Fruit fly (Drosophila melanogaster) whole organism, embryonic: ENCODE data around the gene CG32537.

Source experiments
- Atf-2 ChIP-seq: fragments of 200-800 bp; sonication (Bioruptor generic); optimal IDR thresholded peaks from 2 replicates; lab custom pipeline; 2016; ENCODE audit warnings: missing biosample characterization, missing genetic modification characterization
- BtbVII ChIP-seq: fragments of 200-800 bp; sonication (Bioruptor generic); optimal IDR thresholded peaks from 3 replicates; lab custom pipeline; 2017; ENCODE audit warnings: missing biosample characterization, mild to moderate bottlenecking, missing genetic modification characterization
- CG12391 ChIP-seq: fragments of 200-800 bp; sonication (Bioruptor generic); optimal IDR thresholded peaks from 3 replicates; lab custom pipeline; 2018; ENCODE audit warnings: missing biosample characterization, mild to moderate bottlenecking, missing genetic modification characterization, moderate library complexity
- CG14667 ChIP-seq: fragments of 200-800 bp; sonication (Bioruptor generic); IDR thresholded peaks from 2 replicates; pipeline ENCODE4 v1.3.6; 2022; ENCODE audit warnings: missing biosample characterization, missing genetic modification characterization
- CG1603 ChIP-seq: fragments of 200-800 bp; sonication (Bioruptor generic); optimal IDR thresholded peaks from 2 replicates; lab custom pipeline; 2019; ENCODE audit warnings: missing biosample characterization, mild to moderate bottlenecking, missing genetic modification characterization, moderate library complexity
- CG17612 ChIP-seq: fragments of 200-800 bp; sonication (Bioruptor generic); IDR thresholded peaks from 2 replicates; pipeline ENCODE4 v1.3.6; 2022; ENCODE audit warnings: missing biosample characterization, missing genetic modification characterization
- CG18262 ChIP-seq: fragments of 200-800 bp; optimal IDR thresholded peaks from 3 replicates; lab custom pipeline; 2019; ENCODE audit warnings: missing biosample characterization, mild to moderate bottlenecking, missing genetic modification characterization, moderate library complexity
- CG18599 ChIP-seq: fragments of 200-800 bp; sonication (Bioruptor generic); optimal IDR thresholded peaks from 3 replicates; lab custom pipeline; 2017; ENCODE audit warnings: missing biosample characterization, missing genetic modification characterization, mild to moderate bottlenecking, moderate library complexity, missing genetic modification reagents
- CG31388 ChIP-seq: fragments of 200-800 bp; sonication (Bioruptor generic); optimal IDR thresholded peaks from 2 replicates; lab custom pipeline; 2016; ENCODE audit warnings: missing biosample characterization, missing genetic modification characterization
- CG32772 ChIP-seq: fragments of 200-800 bp; sonication (Bioruptor generic); IDR thresholded peaks from 2 replicates; pipeline ENCODE4 v1.3.6; 2022; ENCODE audit warnings: missing biosample characterization, missing genetic modification characterization
- CG3281 ChIP-seq: fragments of 200-800 bp; sonication (Bioruptor generic); optimal IDR thresholded peaks from 3 replicates; lab custom pipeline; 2017; ENCODE audit warnings: missing biosample characterization, mild to moderate bottlenecking, missing genetic modification characterization
- CG34376 ChIP-seq: fragments of 200-800 bp; sonication (Bioruptor generic); optimal IDR thresholded peaks from 2 replicates; lab custom pipeline; 2018; ENCODE audit warnings: missing biosample characterization, mild to moderate bottlenecking, missing genetic modification characterization
- CG43689 ChIP-seq: fragments of 200-800 bp; sonication (Bioruptor generic); IDR thresholded peaks from 2 replicates; pipeline ENCODE4 v1.3.6; 2022; ENCODE audit warnings: missing biosample characterization, missing genetic modification characterization
- CG4424 ChIP-seq: fragments of 200-800 bp; sonication (Bioruptor generic); optimal IDR thresholded peaks from 3 replicates; lab custom pipeline; 2016; ENCODE audit warnings: missing biosample characterization, missing genetic modification characterization
- CG7372 ChIP-seq: fragments of 200-800 bp; sonication (Bioruptor generic); IDR thresholded peaks from 2 replicates; pipeline ENCODE4 v1.3.6; 2022; ENCODE audit warnings: missing biosample characterization, missing genetic modification characterization
- CG8281 ChIP-seq: fragments of 200-800 bp; sonication (Bioruptor generic); optimal IDR thresholded peaks from 2 replicates; lab custom pipeline; 2018; ENCODE audit warnings: missing biosample characterization, mild to moderate bottlenecking, missing genetic modification characterization, moderate library complexity
- D19A ChIP-seq: fragments of 200-800 bp; optimal IDR thresholded peaks from 3 replicates; lab custom pipeline; 2019; ENCODE audit warnings: missing biosample characterization, mild to moderate bottlenecking, missing genetic modification characterization, moderate library complexity
- Dbx ChIP-seq: fragments of 200-800 bp; sonication (Bioruptor generic); IDR thresholded peaks from 3 replicates; pipeline ENCODE4 v1.3.6; 2022; ENCODE audit warnings: missing biosample characterization, missing genetic modification characterization
- E2f1 ChIP-seq: fragments of 200-800 bp; sonication (Bioruptor generic); IDR thresholded peaks from 2 replicates; pipeline ENCODE4 v1.3.6; 2022; ENCODE audit warnings: missing biosample characterization, missing genetic modification characterization
- Elba2 ChIP-seq: fragments of 200-800 bp; sonication (Bioruptor generic); optimal IDR thresholded peaks from 3 replicates; lab custom pipeline; 2016; ENCODE audit warnings: missing biosample characterization, missing genetic modification characterization
- GATAe ChIP-seq: fragments of 200-800 bp; sonication (Bioruptor generic); conservative IDR thresholded peaks from 2 replicates; pipeline ENCODE4 v1.3.6; 2022; ENCODE audit warnings: missing biosample characterization, missing genetic modification characterization
- Hey ChIP-seq: fragments of 200-800 bp; sonication (Bioruptor generic); optimal IDR thresholded peaks from 3 replicates; lab custom pipeline; 2018; ENCODE audit warnings: missing biosample characterization, mild to moderate bottlenecking, missing genetic modification characterization
- HmgZ ChIP-seq: fragments of 200-800 bp; sonication (Bioruptor generic); optimal IDR thresholded peaks from 2 replicates; lab custom pipeline; 2018; ENCODE audit warnings: missing biosample characterization, mild to moderate bottlenecking, missing genetic modification characterization
- Hmx ChIP-seq: fragments of 200-800 bp; sonication (Bioruptor generic); optimal IDR thresholded peaks from 2 replicates; lab custom pipeline; 2016; ENCODE audit warnings: missing biosample characterization, missing genetic modification characterization
- Pdp1 ChIP-seq, 2 experiments: fragments of 200-800 bp; sonication (Bioruptor generic); optimal IDR thresholded peaks; 3 replicates each; lab custom pipeline; 2016; ENCODE audit warnings: missing biosample characterization in 2 of 2, missing genetic modification characterization in 2 of 2, mild to moderate bottlenecking in 1 of 2, moderate library complexity in 1 of 2
- YL-1 ChIP-seq: fragments of 200-800 bp; sonication (Bioruptor generic); optimal IDR thresholded peaks from 3 replicates; lab custom pipeline; 2017; ENCODE audit warnings: missing biosample characterization, mild to moderate bottlenecking, missing genetic modification characterization
- ato ChIP-seq: fragments of 200-800 bp; sonication (Bioruptor generic); IDR thresholded peaks from 2 replicates; pipeline ENCODE4 v1.3.6; 2022; ENCODE audit warnings: missing biosample characterization, missing genetic modification characterization; ENCODE audit not compliant: partially characterized antibody
- bab2 ChIP-seq: fragments of 200-800 bp; sonication (Bioruptor generic); optimal IDR thresholded peaks from 2 replicates; lab custom pipeline; 2016; ENCODE audit warnings: missing biosample characterization, missing genetic modification characterization
- bigmax ChIP-seq: fragments of 200-800 bp; sonication (Bioruptor generic); optimal IDR thresholded peaks from 2 replicates; lab custom pipeline; 2018; ENCODE audit warnings: missing biosample characterization, mild to moderate bottlenecking, missing genetic modification characterization
- chinmo ChIP-seq: fragments of 200-800 bp; sonication (Bioruptor generic); IDR thresholded peaks from 4 replicates; pipeline ENCODE4 v1.3.6; 2022; ENCODE audit warnings: missing biosample characterization, missing genetic modification characterization; ENCODE audit not compliant: partially characterized antibody
- corto ChIP-seq: fragments of 200-800 bp; sonication (Bioruptor generic); optimal IDR thresholded peaks from 2 replicates; lab custom pipeline; 2016; ENCODE audit warnings: missing biosample characterization, mild to moderate bottlenecking, missing genetic modification characterization, moderate library complexity
- cwo ChIP-seq: fragments of 200-800 bp; sonication (Bioruptor generic); optimal IDR thresholded peaks from 3 replicates; lab custom pipeline; 2017; ENCODE audit warnings: missing biosample characterization, missing genetic modification characterization, mild to moderate bottlenecking, moderate library complexity, missing genetic modification reagents
- disco-r ChIP-seq: fragments of 200-800 bp; sonication (Bioruptor generic); optimal IDR thresholded peaks from 2 replicates; lab custom pipeline; 2016; ENCODE audit warnings: missing biosample characterization, missing genetic modification characterization
- dpn ChIP-seq, 2 experiments: fragments of 200-800 bp; sonication (Bioruptor generic); optimal IDR thresholded peaks; 3 replicates each; lab custom pipeline; 2016; ENCODE audit warnings: missing biosample characterization in 2 of 2, missing genetic modification characterization in 2 of 2
- exex ChIP-seq: fragments of 200-800 bp; sonication (Bioruptor generic); optimal IDR thresholded peaks from 4 replicates; lab custom pipeline; 2018; ENCODE audit warnings: missing biosample characterization, mild to moderate bottlenecking, missing genetic modification characterization, moderate library complexity
- grn ChIP-seq: fragments of 200-800 bp; sonication (Bioruptor generic); optimal IDR thresholded peaks from 3 replicates; lab custom pipeline; 2017; ENCODE audit warnings: missing biosample characterization, missing genetic modification characterization
- gsb ChIP-seq: fragments of 200-800 bp; sonication (Bioruptor generic); IDR thresholded peaks from 2 replicates; pipeline ENCODE4 v1.3.6; 2022; ENCODE audit warnings: missing biosample characterization, missing genetic modification characterization
- knrl ChIP-seq: fragments of 200-800 bp; sonication (Bioruptor generic); IDR thresholded peaks from 3 replicates; pipeline ENCODE4 v1.3.6; 2022; ENCODE audit warnings: missing biosample characterization, missing genetic modification characterization; ENCODE audit not compliant: partially characterized antibody
- lab ChIP-seq: fragments of 200-800 bp; sonication (Bioruptor generic); optimal IDR thresholded peaks from 3 replicates; lab custom pipeline; 2017; ENCODE audit warnings: missing biosample characterization, missing genetic modification characterization, mild to moderate bottlenecking, moderate library complexity, missing genetic modification reagents
- mirr ChIP-seq: fragments of 200-800 bp; sonication (Bioruptor generic); optimal IDR thresholded peaks from 3 replicates; lab custom pipeline; 2018; ENCODE audit warnings: missing biosample characterization, mild to moderate bottlenecking, missing genetic modification characterization
- pum ChIP-seq: fragments of 200-800 bp; sonication (Bioruptor generic); optimal IDR thresholded peaks from 2 replicates; lab custom pipeline; 2016; ENCODE audit warnings: missing biosample characterization, missing genetic modification characterization
- rib ChIP-seq: fragments of 200-800 bp; sonication (Bioruptor generic); IDR thresholded peaks from 2 replicates; pipeline ENCODE4 v1.3.6; 2022; ENCODE audit warnings: missing biosample characterization, missing genetic modification characterization
- row ChIP-seq: fragments of 200-800 bp; sonication (Bioruptor generic); IDR thresholded peaks from 3 replicates; pipeline ENCODE4 v1.3.6; 2022; ENCODE audit warnings: missing biosample characterization, missing genetic modification characterization
- salm ChIP-seq: fragments of 200-800 bp; sonication (Bioruptor generic); optimal IDR thresholded peaks from 2 replicates; lab custom pipeline; 2018; ENCODE audit warnings: missing biosample characterization, mild to moderate bottlenecking, missing genetic modification characterization
- sd ChIP-seq: fragments of 200-800 bp; sonication (Bioruptor generic); optimal IDR thresholded peaks from 3 replicates; lab custom pipeline; 2018; ENCODE audit warnings: missing biosample characterization, mild to moderate bottlenecking, missing genetic modification characterization, moderate library complexity
- sug ChIP-seq: fragments of 200-800 bp; optimal IDR thresholded peaks from 2 replicates; lab custom pipeline; 2019; ENCODE audit warnings: missing biosample characterization, mild to moderate bottlenecking, missing genetic modification characterization, moderate library complexity
- z ChIP-seq: fragments of 200-800 bp; sonication (Bioruptor generic); IDR thresholded peaks from 3 replicates; pipeline ENCODE4 v1.3.6; 2022; ENCODE audit warnings: missing biosample characterization, missing genetic modification characterization
- zf30C ChIP-seq: fragments of 200-800 bp; sonication (Bioruptor generic); optimal IDR thresholded peaks from 3 replicates; lab custom pipeline; 2018; ENCODE audit warnings: missing biosample characterization, mild to moderate bottlenecking, missing genetic modification characterization

CG32537 gene

dm6 chrX:19286235-19286634, 9.9 kb upstream of the CG32537 start:
- no peak for TF ChIP-seq CG1603 (tag; lab: Kevin White, UChicago)
- TF ChIP-seq lab (GFP tag; lab: Kevin White, UChicago), result peak; percentile 60
- peak; percentile 43 for TF ChIP-seq exex (tag; lab: Kevin White, UChicago)
- TF ChIP-seq sug (tag; lab: Kevin White, UChicago), result peak; percentile 50

- TF ChIP-seq BtbVII (GFP tag; lab: Kevin White, UChicago) (peak; percentile 26), Pdp1 (GFP tag; optimal IDR thresholded peaks at IDR 0.05; lab: Kevin White, UChicago) (peak in 1 of 2 experiments; percentile 10), ato (GFP tag; lab: Robert Waterston, UW) (no peak), CG3281 (GFP tag; lab: Kevin White, UChicago) (no peak), Hey (peak; percentile 73), CG12391 (tag; lab: Kevin White, UChicago) (no peak), CG32772 (GFP tag; lab: Robert Waterston, UW) (no peak), grn (GFP tag; lab: Kevin White, UChicago) (peak; percentile 77), CG18599 (GFP tag; lab: Kevin White, UChicago) (peak; percentile 3), CG34376 (peak; percentile 48), sug (tag; lab: Kevin White, UChicago) (peak; percentile 93), exex (tag; lab: Kevin White, UChicago) (peak; percentile 77), bigmax (no peak), HmgZ (peak; percentile 22), mirr (GFP tag; lab: Kevin White, UChicago) (peak; percentile 47), GATAe (0 out of 2 replicates have a peak, but pooled peaks have one; percentile 40), bab2 (GFP tag; lab: Kevin White, UChicago) (no peak), pum (GFP tag; lab: Kevin White, UChicago) (no peak), chinmo (peak; percentile 70; the same call in 1 of the 4 replicates), sd (tag; lab: Kevin White, UChicago) (peak; percentile 20), cwo (GFP tag; lab: Kevin White, UChicago) (peak; percentile 40), CG8281 (tag; lab: Kevin White, UChicago) (peak; percentile 97), rib (GFP tag; lab: Robert Waterston, UW) (0 out of 2 replicates have a peak, but pooled peaks have one; percentile 45)
- TF ChIP-seq, all 482 proteins: peak for 16
These were observed 9.1 kb upstream of the CG32537 start for dm6 chrX:19285441-19285840.

- TF ChIP-seq z (GFP tag; lab: Robert Waterston, UW), result no peak
- TF ChIP-seq gsb, result no peak
- no peak for TF ChIP-seq Hey
- TF ChIP-seq CG14667 (GFP tag; lab: Robert Waterston, UW), result no peak
- no peak for TF ChIP-seq corto (GFP tag; lab: Kevin White, UChicago)
- no peak for TF ChIP-seq knrl (GFP tag; lab: Robert Waterston, UW)
- no peak for TF ChIP-seq CG17612 (GFP tag; lab: Robert Waterston, UW)
- no peak for TF ChIP-seq YL-1 (GFP tag; lab: Kevin White, UChicago)
- no peak for TF ChIP-seq Dbx (GFP tag; lab: Robert Waterston, UW)
- peak; percentile 30 for TF ChIP-seq D19A
- no peak for TF ChIP-seq disco-r (GFP tag; lab: Kevin White, UChicago)
- TF ChIP-seq salm (tag; lab: Kevin White, UChicago), result no peak
- no peak for TF ChIP-seq CG7372 (GFP tag; lab: Robert Waterston, UW)
- TF ChIP-seq E2f1 (GFP tag; lab: Robert Waterston, UW), result 0 out of 2 replicates have a peak, but pooled peaks have one; percentile 15
- TF ChIP-seq zf30C, result peak; percentile 66
- TF ChIP-seq CG43689 (GFP tag; lab: Robert Waterston, UW), result no peak
- TF ChIP-seq CG4424 (GFP tag; lab: Kevin White, UChicago), result peak; percentile 1
- peak; percentile 18 for TF ChIP-seq CG18262 (tag; lab: Kevin White, UChicago)
- TF ChIP-seq Hmx, result no peak
- TF ChIP-seq CG31388 (GFP tag; lab: Kevin White, UChicago), result no peak
- no peak for TF ChIP-seq Elba2 (GFP tag; lab: Kevin White, UChicago)
- TF ChIP-seq dpn (GFP tag; optimal IDR thresholded peaks at IDR 0.05; lab: Kevin White, UChicago), result peak in 1 of 2 experiments; percentile 28
- TF ChIP-seq row (GFP tag; lab: Robert Waterston, UW), result no peak
- no peak for TF ChIP-seq Atf-2 (GFP tag; lab: Kevin White, UChicago)
These were observed 4.9 kb upstream of the CG32537 start for dm6 chrX:19281271-19281670.
